Fruit fly (Drosophila melanogaster): ENCODE measurements around the gene Ubc87F.
A peak's percentile ranks its signal among the peaks of the same experiment; 100 is the strongest.

The Ubc87F gene

DNA sequence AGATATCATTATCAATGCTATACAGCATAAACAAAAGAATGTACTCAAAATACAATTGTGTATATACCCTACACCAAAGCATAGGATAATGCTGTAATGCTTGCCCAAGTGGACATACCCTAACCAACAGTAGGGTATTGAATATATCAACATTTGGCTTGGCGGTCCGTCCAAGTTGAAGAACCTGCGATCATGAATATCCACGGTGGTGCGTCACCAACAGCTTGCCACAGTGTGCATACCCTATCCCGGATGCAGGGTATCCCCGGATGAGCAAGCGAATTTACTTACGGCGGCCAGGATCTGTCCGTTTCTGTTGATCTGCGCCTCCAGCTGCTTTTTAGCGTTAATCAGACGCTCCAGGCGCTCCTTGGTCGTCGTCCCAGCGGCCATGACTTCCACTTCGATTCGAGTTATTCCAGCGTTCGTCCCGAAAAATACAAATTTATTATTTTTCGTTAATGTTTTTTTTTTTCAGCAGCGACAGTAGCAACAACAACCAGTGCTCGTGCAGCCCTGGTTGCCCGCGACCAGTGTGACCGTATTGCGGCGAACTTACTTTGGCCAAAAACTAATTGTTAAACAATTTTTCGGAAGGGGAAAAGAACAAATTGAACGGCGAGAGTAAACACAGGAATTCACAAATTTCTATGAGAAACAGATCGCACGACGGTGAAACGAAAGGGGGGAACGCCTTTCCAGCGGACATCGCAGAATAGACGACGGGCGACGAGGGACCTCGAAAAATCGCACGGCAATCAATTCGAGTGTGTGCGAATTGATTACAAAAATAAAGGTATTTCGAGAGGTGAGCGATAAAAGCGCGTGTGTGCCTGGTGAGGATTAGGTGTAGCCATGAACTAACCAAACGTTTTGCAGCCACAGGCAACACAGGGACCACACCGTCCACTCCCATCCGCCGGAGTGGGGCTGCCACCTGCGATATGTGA lies 41.6 kb downstream of the Ubc87F start, which contains the start of the genes Lkb1 and CG9588 (continued):
- no peak for TF ChIP-seq CG13894 (tag; optimal IDR thresholded peaks at IDR 0.05)
- peak; percentile 86 for TF ChIP-seq gfzf (GFP tag; optimal IDR thresholded peaks at IDR 0.05)
- TF ChIP-seq CG2889 (GFP tag; IDR thresholded peaks at IDR 0.05) = peak; percentile 77
- no peak for TF ChIP-seq Trl (optimal IDR thresholded peaks at IDR 0.05)
- peak; percentile 3 for TF ChIP-seq Trl (GFP tag; optimal IDR thresholded peaks at IDR 0.05)
- TF ChIP-seq aop (GFP tag; IDR thresholded peaks at IDR 0.05) = no peak
- TF ChIP-seq fd96Cb (tag; optimal IDR thresholded peaks at IDR 0.05) = peak; percentile 61
- TF ChIP-seq amos (GFP tag; IDR thresholded peaks at IDR 0.05; ENCODE audit: partially characterized antibody) = peak; percentile 23; the same call in 1 of the 2 replicates
- TF ChIP-seq crc (GFP tag; optimal IDR thresholded peaks at IDR 0.05) = no peak
- no peak for TF ChIP-seq CG1647 (GFP tag; optimal IDR thresholded peaks at IDR 0.05)
- peak; percentile 84 for TF ChIP-seq Xrp1 (GFP tag; IDR thresholded peaks at IDR 0.05)
- no peak for TF ChIP-seq eyg (GFP tag; optimal IDR thresholded peaks at IDR 0.05)
- peak; percentile 81 for TF ChIP-seq CG14667 (GFP tag; IDR thresholded peaks at IDR 0.05)
- no peak for TF ChIP-seq Dref (GFP tag; IDR thresholded peaks at IDR 0.05)
- no peak for TF ChIP-seq Sry-β (GFP tag; optimal IDR thresholded peaks at IDR 0.05)
- peak; percentile 12 for TF ChIP-seq Camta (GFP tag; optimal IDR thresholded peaks at IDR 0.05)
- TF ChIP-seq slbo (GFP tag; IDR thresholded peaks at IDR 0.05) = peak; percentile 90
- TF ChIP-seq CG3726 (GFP tag; IDR thresholded peaks at IDR 0.05) = peak; percentile 64; the same call in 1 of the 3 replicates
- no peak for TF ChIP-seq da (GFP tag; optimal IDR thresholded peaks at IDR 0.05)
- no peak for TF ChIP-seq zen2 (GFP tag; IDR thresholded peaks at IDR 0.05; ENCODE audit: partially characterized antibody)
- peak; percentile 41 to 60 for TF ChIP-seq dpn (GFP tag; optimal IDR thresholded peaks at IDR 0.05)
- TF ChIP-seq Fer2 (tag; optimal IDR thresholded peaks at IDR 0.05) = no peak
- TF ChIP-seq Atf-2 (GFP tag; optimal IDR thresholded peaks at IDR 0.05) = peak; percentile 35
- TF ChIP-seq CG13775 (GFP tag; optimal IDR thresholded peaks at IDR 0.05) = peak; percentile 38
- no peak for TF ChIP-seq CG2678 (tag; optimal IDR thresholded peaks at IDR 0.05)
- peak; percentile 98 for TF ChIP-seq CG4617 (GFP tag; optimal IDR thresholded peaks at IDR 0.05; ENCODE audit: borderline replicate concordance)
- peak; percentile 5 for TF ChIP-seq zen (tag; optimal IDR thresholded peaks at IDR 0.05)
- no peak for TF ChIP-seq Bteb2 (GFP tag; optimal IDR thresholded peaks at IDR 0.05)
- no peak for TF ChIP-seq grau (tag; optimal IDR thresholded peaks at IDR 0.05)
- TF ChIP-seq CG13624 (GFP tag; optimal IDR thresholded peaks at IDR 0.05) = peak; percentile 45
- TF ChIP-seq lbe (GFP tag; optimal IDR thresholded peaks at IDR 0.05) = no peak
- TF ChIP-seq CG6813 (GFP tag; optimal IDR thresholded peaks at IDR 0.05) = no peak
- peak; percentile 72 for TF ChIP-seq CG14014 (GFP tag; IDR thresholded peaks at IDR 0.05)
- TF ChIP-seq Hmr (GFP tag; optimal IDR thresholded peaks at IDR 0.05) = peak; percentile 23
- TF ChIP-seq CG1233 (GFP tag; optimal IDR thresholded peaks at IDR 0.05) = peak; percentile 32
- no peak for TF ChIP-seq fru (optimal IDR thresholded peaks at IDR 0.05)
- TF ChIP-seq CG7357 (GFP tag; IDR thresholded peaks at IDR 0.05) = peak; percentile 72; the same call in 1 of the 3 replicates
- peak; percentile 82 for TF ChIP-seq lmd (GFP tag; IDR thresholded peaks at IDR 0.05)
- peak; percentile 29 for TF ChIP-seq pum (GFP tag; optimal IDR thresholded peaks at IDR 0.05)
- no peak for TF ChIP-seq lov (optimal IDR thresholded peaks at IDR 0.05)
- TF ChIP-seq lov (GFP tag; IDR thresholded peaks at IDR 0.05) = peak; percentile 75; the same call in 2 of the 3 replicates
- TF ChIP-seq CG4820 (GFP tag; optimal IDR thresholded peaks at IDR 0.05) = no peak
- TF ChIP-seq gcm2 (GFP tag; optimal IDR thresholded peaks at IDR 0.05) = no peak
- TF ChIP-seq CG9437 (GFP tag; optimal IDR thresholded peaks at IDR 0.05) = peak; percentile 17
- TF ChIP-seq CG9817 (tag; optimal IDR thresholded peaks at IDR 0.05) = peak; percentile 44
- no peak for TF ChIP-seq Usf (GFP tag; optimal IDR thresholded peaks at IDR 0.05)
- peak; percentile 43 for TF ChIP-seq NFAT (GFP tag; IDR thresholded peaks at IDR 0.05)
- peak; percentile 6 for TF ChIP-seq CG33213 (GFP tag; optimal IDR thresholded peaks at IDR 0.05)
- peak; percentile 78 for TF ChIP-seq CG1024 (GFP tag; IDR thresholded peaks at IDR 0.05)
- no peak for TF ChIP-seq Deaf1 (tag; optimal IDR thresholded peaks at IDR 0.05)

All from whole organism, embryonic.